Worm (Caenorhabditis elegans): ENCODE data around the gene sorf-2.

The sorf-2 gene

ce11 chrIII:5349250-5349649 is 22.8 kb downstream of the sorf-2 start, which contains the start of gene thoc-5 (continued):
- TF ChIP-seq elt-1 (tag; optimal IDR thresholded peaks at IDR 0.05), result no peak

ce11 chrIII:5361909-5362308 is 35.5 kb downstream of the sorf-2 start, which contains the start of gene Y32H12A.1:
Gene Y32H12A.1, plus strand, starts transcription at chrIII:5362209.
- TF ChIP-seq eor-1 (tag; optimal IDR thresholded peaks at IDR 0.05) (no peak), fos-1 (tag; optimal IDR thresholded peaks at IDR 0.05) (no peak), egl-5 (tag; optimal IDR thresholded peaks at IDR 0.05) (no peak), hmg-11 (tag; optimal IDR thresholded peaks at IDR 0.05) (no peak), fkh-10 (GFP tag; optimal IDR thresholded peaks at IDR 0.05) (no peak)

ce11 chrIII:5367995-5368899 is 41.8 kb downstream of the sorf-2 start, which contains the start of gene dhs-9:
Gene dhs-9, minus strand, starts transcription at chrIII:5368045.
- TF ChIP-seq snpc-4 (tag; optimal IDR thresholded peaks at IDR 0.05) (peak; percentile 16), nfya-1 (tag; optimal IDR thresholded peaks at IDR 0.05; ENCODE audit: insufficient read depth) (peak; percentile 10), elt-2 (tag; optimal IDR thresholded peaks at IDR 0.05) (peak; percentile 62), zag-1 (tag; optimal IDR thresholded peaks at IDR 0.05) (no peak), egl-5 (tag; optimal IDR thresholded peaks at IDR 0.05) (peak; percentile 46), pha-4 (tag; optimal IDR thresholded peaks at IDR 0.05) (peak; percentile 85), tbx-2 (tag; optimal IDR thresholded peaks at IDR 0.05) (peak; percentile 35), pqm-1 (tag; optimal IDR thresholded peaks at IDR 0.05) (peak; percentile 54), lin-39 (tag; optimal IDR thresholded peaks at IDR 0.05) (no peak), skn-1 (tag; optimal IDR thresholded peaks at IDR 0.05) (peak; percentile 86), hmg-11 (tag; optimal IDR thresholded peaks at IDR 0.05) (peak; percentile 1), ceh-82 (tag; optimal IDR thresholded peaks at IDR 0.05) (no peak), nhr-43 (tag; optimal IDR thresholded peaks at IDR 0.05; ENCODE audit: poor library complexity, severe bottlenecking) (peak; percentile 69)

ce11 chrIII:5371226-5371926 is 45.0 kb downstream of the sorf-2 start, which contains the start of gene szy-2:
Gene szy-2, minus strand, starts transcription at chrIII:5371276.
- TF ChIP-seq pqm-1 (tag; optimal IDR thresholded peaks at IDR 0.05) (no peak), zag-1 (tag; optimal IDR thresholded peaks at IDR 0.05) (no peak), nhr-23 (tag; optimal IDR thresholded peaks at IDR 0.05) (no peak), ceh-16 (tag; optimal IDR thresholded peaks at IDR 0.05) (no peak), mdl-1 (tag; optimal IDR thresholded peaks at IDR 0.05) (no peak), lin-39 (tag; optimal IDR thresholded peaks at IDR 0.05) (peak; percentile 64), ZK546.5 (tag; optimal IDR thresholded peaks at IDR 0.05) (no peak), elt-2 (tag; optimal IDR thresholded peaks at IDR 0.05) (no peak)

- TF ChIP-seq nhr-43 (tag; optimal IDR thresholded peaks at IDR 0.05; ENCODE audit: poor library complexity, severe bottlenecking) (peak; percentile 8), pha-4 (tag; optimal IDR thresholded peaks at IDR 0.05) (peak; percentile 90), ama-1 (optimal IDR thresholded peaks at IDR 0.05) (peak; percentile 66), aly-2 (tag; optimal IDR thresholded peaks at IDR 0.05) (no peak), ceh-28 (tag; optimal IDR thresholded peaks at IDR 0.05) (no peak), fkh-10 (GFP tag; optimal IDR thresholded peaks at IDR 0.05) (peak; percentile 31)
Observed at ce11 chrIII:5372884-5373283, 46.5 kb downstream of the sorf-2 start.

- TF ChIP-seq nhr-76 (tag; optimal IDR thresholded peaks at IDR 0.05) (no peak), nhr-25 (tag; optimal IDR thresholded peaks at IDR 0.05) (peak; percentile 5), ama-1 (optimal IDR thresholded peaks at IDR 0.05) (peak; percentile 34)
Observed at ce11 chrIII:5373715-5374114, 47.3 kb downstream of the sorf-2 start.

- TF ChIP-seq lsy-12 (tag; optimal IDR thresholded peaks at IDR 0.05) (no peak), ztf-4 (tag; optimal IDR thresholded peaks at IDR 0.05) (no peak), ceh-28 (tag; optimal IDR thresholded peaks at IDR 0.05) (no peak), nhr-11 (tag; optimal IDR thresholded peaks at IDR 0.05) (no peak), fkh-10 (GFP tag; optimal IDR thresholded peaks at IDR 0.05) (no peak), nhr-23 (tag; optimal IDR thresholded peaks at IDR 0.05) (no peak), pha-4 (tag; optimal IDR thresholded peaks at IDR 0.05) (peak; percentile 16), nhr-43 (tag; optimal IDR thresholded peaks at IDR 0.05; ENCODE audit: poor library complexity, severe bottlenecking) (no peak), eor-1 (tag; optimal IDR thresholded peaks at IDR 0.05) (no peak), ama-1 (optimal IDR thresholded peaks at IDR 0.05) (no peak), nfya-1 (tag; optimal IDR thresholded peaks at IDR 0.05; ENCODE audit: insufficient read depth) (peak; percentile 19), sea-2 (GFP tag; optimal IDR thresholded peaks at IDR 0.05) (no peak), elt-2 (tag; optimal IDR thresholded peaks at IDR 0.05) (no peak)
Observed at ce11 chrIII:5375001-5375532, 48.6 kb downstream of the sorf-2 start.

Measured in whole organism, L3 larva.